Worm (Caenorhabditis elegans) whole organism, dauer: ENCODE measurements around the gene srw-36.
"Not testable (repeated sequence)": the region's sequence is repeated elsewhere in the genome, so short reads cannot be mapped to it uniquely, and the experiment has no call there.

ENCODE experiments used
- unc-62 ChIP-seq: sonication (generic microtip); optimal IDR thresholded peaks from 2 replicates; lab custom pipeline; 2017; ENCODE audit warnings: missing biosample characterization, missing genetic modification reagents, missing genetic modification characterization

The srw-36 gene

DNA sequence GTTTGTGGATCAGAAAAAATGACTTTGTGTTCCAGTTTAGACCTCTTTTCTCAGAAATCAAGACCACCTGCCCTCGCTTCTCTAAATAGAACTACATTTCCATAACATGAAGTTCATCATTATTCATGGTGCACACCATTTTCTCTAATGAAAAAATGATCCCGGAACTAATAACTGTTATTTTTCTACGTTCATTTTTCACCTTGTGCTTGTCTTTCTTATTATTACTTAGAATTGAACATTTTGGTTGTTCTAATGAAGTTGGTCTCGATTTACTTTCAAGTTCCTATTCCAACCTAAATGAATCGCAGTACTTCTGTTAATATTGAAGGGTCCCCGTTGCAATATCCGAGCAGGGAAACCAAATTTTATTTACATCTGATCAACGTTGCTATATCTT lies at the start of gene srw-36:
Gene srw-36, plus strand, starts transcription at position 301 of the 400 bp plus-strand sequence.
- no peak for TF ChIP-seq unc-62

DNA sequence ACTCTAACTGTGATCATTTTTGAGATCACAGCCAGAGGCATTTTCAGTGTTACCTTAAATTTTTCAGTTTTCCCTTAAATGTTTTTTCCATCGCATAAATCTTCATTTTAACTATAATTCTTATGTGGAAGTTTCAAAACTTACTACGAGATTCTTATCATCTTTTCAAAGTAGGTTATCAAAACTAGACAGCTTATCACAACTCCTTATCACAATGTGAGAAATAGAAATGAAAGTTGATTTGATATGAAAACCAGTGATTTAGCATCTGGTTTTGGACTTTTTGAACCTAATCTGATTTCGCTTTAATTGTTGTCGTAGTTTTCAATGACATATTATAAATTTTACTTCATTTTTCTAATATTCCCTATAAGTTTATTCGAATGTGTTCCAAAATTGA lies 47.1 kb upstream of the srw-36 start, which contains the start of gene mltn-11:
Gene mltn-11, plus strand, starts transcription at position 276 of the 400 bp plus-strand sequence.
- no peak for TF ChIP-seq unc-62

DNA sequence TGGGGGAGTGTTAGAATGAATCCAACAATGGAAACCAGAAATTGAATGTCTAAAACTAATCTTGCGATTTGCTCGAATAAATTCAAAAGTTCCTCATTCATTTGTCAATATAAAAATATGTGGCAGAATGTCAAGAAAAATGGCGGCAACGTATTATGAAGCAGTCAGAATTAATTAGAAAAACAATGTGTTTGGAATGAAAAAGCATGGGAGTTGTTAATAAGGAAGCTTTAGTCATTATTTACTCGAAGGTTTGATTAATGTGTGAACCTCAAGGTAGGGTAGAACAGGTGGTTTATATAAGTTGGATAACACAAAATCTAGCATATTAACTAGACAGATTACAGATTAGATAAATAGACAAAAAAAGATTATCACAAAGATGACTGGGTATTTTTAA lies 44.8 kb upstream of the srw-36 start, which contains the start of gene srw-76:
Gene srw-76, minus strand, starts transcription at position 101 of the 400 bp plus-strand sequence.
- no peak for TF ChIP-seq unc-62

DNA sequence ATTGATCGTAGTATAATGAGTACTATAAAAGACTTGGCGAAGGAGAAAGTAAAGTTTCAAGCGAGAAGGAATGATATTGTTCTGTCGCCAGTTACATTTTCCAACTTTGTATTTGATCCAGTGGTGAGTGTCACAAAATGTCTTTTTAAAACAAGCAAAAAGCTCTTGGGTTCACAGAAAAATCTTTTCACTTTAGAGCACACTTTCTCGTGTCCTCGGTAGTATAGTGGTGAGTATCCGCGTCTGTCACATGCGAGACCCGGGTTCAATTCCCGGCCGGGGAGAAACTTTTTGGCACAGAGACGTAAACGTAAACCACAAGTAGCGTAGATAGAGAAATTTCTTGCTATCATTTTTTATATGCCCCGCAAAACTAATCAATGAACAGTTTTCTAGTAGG lies 42.6 kb upstream of the srw-36 start:
- TF ChIP-seq unc-62: no peak

DNA sequence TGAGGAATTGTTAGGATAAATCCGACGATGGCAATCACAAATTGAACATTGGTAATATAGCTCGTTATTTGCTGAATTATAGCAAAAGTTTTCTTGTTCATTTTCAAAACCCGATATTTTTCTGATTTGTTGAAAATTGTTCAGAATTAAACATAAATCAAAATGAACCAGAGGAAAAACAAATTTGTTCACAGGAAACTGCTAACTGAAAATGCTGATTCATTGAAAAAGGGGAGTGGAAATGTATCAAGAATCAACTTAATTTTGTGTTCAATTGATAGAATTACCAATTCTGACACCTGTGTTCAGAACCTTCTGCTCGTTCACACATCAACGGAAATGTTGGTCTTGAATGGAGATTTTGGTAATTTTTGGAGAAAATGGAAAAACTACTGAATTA lies 39.4 kb upstream of the srw-36 start, which contains the start of gene srw-77:
Gene srw-77, minus strand, starts transcription at position 101 of the 400 bp plus-strand sequence.
- no peak for TF ChIP-seq unc-62

DNA sequence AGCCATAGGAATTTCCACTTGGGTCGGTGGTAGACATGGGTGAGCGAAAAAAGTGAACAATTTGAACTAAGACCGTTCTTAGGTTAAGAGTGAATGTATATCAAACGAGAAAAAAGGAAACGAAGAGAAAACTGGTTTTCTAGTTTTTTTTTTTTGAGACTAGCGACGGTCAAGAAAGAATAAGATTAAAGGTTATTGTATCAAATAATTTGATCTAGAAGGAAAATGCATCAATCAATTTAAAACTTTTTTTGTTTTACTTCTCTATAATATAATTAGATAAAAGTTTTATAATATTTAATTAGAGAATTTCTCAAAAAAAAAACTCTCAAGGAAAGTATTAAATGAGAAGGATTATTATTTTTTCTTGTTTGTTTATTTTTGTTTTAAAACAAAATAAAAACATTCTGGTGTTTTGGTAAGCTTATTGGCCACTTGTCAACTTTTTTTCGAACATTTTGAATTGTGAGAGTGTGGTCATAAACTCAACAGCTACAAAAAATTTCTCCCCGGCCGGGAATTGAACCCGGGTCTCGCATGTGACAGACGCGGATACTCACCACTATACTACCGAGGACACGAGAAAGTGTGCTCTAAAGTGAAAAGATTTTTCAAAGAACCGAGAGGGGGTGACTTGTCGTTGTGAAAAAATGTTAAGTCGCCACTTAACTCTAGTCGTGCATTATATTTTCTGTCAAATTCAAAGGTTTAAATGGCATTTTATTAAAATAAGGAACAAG lies 37.6 kb upstream of the srw-36 start, which contains the start of gene W06G6.17:
Gene W06G6.17, minus strand, starts transcription at position 51 of the 740 bp plus-strand sequence.
- TF ChIP-seq unc-62: no peak

DNA sequence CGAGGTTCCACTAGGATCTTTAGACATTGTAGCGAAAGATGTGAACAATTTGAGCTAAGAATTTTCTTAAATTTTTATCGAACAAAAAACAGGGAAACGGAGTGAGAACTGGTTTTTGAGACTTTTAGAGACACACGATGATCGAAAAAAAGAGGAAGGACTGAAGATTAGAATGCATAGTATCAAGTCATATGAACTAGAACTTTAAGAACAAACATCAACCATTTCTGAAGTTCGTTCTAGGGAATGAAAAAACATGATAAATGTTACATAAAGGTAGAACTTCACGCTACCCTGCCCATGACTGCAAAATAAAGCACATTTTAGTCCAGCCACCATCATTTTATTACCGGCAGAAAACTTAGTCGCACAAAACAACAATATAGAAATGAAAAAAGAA lies 36.6 kb upstream of the srw-36 start, which contains the start of gene W06G6.9:
Gene W06G6.9, minus strand, starts transcription at position 101 of the 400 bp plus-strand sequence.
- no peak for TF ChIP-seq unc-62

DNA sequence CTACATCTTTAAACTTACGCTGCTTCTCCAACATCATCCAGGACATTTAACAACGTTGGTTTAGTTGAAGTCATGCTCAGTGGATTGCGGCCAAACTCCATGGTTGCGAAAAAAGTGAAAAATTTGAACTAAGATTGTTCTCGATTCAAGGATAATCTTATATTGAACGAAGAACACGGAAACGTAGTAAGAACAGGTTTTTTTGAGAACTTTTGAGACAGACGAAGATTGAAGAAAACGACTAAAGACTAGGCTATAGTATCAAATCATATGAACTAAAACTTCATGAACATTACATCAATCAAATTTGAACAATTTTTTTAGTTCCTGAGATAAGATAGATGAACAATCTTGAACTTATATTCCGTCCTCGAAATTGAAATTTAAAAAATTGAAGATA lies 35.9 kb upstream of the srw-36 start, which contains the start of gene W06G6.10:
Gene W06G6.10, minus strand, starts transcription at position 101 of the 400 bp plus-strand sequence.
- no peak for TF ChIP-seq unc-62

DNA sequence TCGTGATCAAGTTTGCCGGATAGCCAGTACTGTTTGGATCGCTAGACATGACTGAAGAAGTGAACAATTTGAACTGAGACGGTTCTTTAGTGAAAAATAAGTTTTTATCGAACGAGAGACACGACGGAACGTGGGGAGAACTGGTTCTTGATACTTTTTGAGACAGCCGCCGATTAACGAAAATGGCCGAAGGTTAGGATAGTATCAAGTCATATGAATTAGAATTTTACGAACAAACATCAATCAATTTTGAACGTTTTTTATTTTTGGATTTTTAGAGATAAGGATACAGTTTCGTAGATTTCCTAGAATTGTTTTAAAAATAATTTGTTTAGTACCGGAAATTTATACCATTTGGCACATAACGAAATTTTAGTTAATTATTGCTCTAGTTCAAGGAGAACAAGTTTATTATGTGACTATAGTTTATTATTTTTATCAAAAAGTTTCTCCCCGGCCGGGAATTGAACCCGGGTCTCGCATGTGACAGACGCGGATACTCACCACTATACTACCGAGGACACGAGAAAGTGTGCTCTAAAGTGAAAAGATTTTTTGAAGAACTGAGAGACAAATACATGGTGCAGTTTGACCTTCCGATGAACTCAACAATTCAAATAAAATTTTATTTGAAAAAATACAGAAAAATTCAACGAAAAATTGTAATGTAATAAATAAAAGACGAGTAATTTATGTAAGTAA lies 34.5 kb upstream of the srw-36 start, which contains the start of gene W06G6.20:
Gene W06G6.20, minus strand, starts transcription at position 51 of the 702 bp plus-strand sequence.
- no peak for TF ChIP-seq unc-62

DNA sequence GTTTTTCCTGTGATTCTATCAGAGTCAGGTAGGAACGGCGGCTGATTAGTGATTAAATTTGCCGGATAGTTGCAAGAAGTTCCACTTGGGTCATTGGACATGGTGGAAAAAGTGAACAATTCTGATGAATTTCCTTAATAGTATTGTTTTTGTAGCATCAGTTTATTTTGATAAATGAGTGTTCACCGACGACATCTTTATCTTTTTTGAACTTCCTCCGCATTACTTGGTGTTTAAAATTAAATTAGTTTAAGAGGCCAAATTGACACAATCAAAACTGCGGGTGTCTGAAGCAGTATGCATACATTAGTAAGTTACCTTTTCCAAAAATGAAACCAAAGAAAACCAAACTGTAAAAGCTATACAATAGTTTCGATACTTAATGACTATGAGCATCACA lies 33.8 kb upstream of the srw-36 start, which contains the start of gene W06G6.11:
Gene W06G6.11, minus strand, starts transcription at position 101 of the 400 bp plus-strand sequence.
- not testable (repeated sequence) for TF ChIP-seq unc-62

DNA sequence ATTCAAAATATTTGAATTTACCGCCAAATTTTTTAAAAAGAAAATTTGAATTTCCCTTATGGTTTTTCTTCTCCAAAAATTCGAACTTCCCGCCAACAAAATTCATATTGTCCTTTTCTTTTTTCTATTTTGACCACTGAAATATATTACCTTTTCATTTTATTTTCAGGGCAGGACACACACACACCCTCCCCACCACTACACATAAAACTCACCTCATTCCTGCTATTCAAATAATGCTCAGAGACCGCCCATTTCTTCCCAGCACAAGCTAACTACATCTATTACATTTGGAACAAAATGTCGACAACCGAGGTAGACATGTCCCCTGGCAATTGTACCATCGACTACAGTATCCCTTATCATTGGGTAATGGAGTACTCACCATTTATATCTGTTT lies 28.7 kb upstream of the srw-36 start, which contains the start of gene W06G6.15:
Gene W06G6.15, plus strand, starts transcription at position 301 of the 400 bp plus-strand sequence.
- TF ChIP-seq unc-62: not testable (repeated sequence)

DNA sequence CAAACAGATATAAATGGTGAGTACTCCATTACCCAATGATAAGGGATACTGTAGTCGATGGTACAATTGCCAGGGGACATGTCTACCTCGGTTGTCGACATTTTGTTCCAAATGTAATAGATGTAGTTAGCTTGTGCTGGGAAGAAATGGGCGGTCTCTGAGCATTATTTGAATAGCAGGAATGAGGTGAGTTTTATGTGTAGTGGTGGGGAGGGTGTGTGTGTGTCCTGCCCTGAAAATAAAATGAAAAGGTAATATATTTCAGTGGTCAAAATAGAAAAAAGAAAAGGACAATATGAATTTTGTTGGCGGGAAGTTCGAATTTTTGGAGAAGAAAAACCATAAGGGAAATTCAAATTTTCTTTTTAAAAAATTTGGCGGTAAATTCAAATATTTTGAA lies 22.2 kb upstream of the srw-36 start, which contains the start of gene Y70C5B.2:
Gene Y70C5B.2, minus strand, starts transcription at position 101 of the 400 bp plus-strand sequence.
- TF ChIP-seq unc-62: not testable (repeated sequence)

DNA sequence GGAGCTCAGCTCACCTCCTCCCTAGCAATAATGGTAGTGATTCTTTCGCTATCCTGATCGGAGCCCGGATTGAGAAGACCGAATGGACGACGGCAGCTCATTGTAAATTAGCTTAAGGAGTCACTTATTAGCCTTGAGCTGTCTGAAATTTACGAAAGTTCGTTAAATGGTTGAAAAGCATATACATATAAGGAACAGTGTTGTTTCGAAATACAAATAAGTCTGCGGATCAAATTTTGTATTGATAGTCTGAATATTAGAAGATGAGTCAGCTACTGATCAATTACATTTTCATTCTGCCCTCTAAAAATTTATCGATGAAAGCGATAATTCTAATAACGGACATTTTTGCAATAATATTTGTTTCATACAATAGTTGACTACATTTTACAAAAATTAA lies 16.3 kb upstream of the srw-36 start, which contains the start of gene F14F8.14:
Gene F14F8.14, minus strand, starts transcription at position 101 of the 400 bp plus-strand sequence.
- no peak for TF ChIP-seq unc-62

DNA sequence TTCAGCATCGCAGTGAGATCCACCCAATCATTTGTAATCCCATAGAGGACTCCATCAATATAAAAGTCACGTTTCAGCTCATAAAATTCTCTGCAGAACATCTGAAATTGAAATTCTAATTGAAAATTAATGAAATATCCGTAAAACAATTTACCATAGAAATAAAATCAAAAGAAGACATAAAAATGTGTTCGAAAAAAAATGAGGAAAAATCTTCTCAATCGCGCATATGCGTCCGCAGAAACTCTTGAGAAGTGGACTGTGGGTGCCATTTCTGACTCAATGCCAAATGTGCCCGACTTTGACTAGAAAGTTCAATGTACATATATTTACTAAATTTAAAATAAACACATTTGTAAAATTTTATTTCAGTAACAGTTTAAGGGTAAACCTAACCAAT lies 14.5 kb upstream of the srw-36 start, which contains the start of gene F14F8.9:
Gene F14F8.9, minus strand, starts transcription at position 101 of the 400 bp plus-strand sequence.
- TF ChIP-seq unc-62: no peak

DNA sequence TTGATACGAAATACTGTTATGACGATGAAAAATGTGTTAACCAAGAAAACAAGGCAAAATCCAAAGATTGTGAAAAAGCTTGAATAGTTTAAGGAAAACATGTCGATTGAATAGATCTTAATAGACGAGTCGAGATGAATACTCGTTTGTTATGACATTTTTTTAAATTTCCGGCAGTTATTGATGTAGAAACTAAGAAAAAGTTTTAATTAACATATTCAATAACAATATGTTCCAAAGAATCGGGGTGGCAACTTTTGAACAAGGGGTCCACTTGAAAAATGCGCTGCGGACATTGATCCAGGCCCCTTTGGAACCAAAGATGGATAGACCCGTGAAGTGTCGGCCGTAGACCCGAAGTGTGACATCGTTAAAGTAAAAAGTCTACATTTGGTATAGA lies 11.8 kb upstream of the srw-36 start, which contains the start of gene str-61:
Gene str-61, minus strand, starts transcription at position 101 of the 400 bp plus-strand sequence.
- TF ChIP-seq unc-62: no peak

DNA sequence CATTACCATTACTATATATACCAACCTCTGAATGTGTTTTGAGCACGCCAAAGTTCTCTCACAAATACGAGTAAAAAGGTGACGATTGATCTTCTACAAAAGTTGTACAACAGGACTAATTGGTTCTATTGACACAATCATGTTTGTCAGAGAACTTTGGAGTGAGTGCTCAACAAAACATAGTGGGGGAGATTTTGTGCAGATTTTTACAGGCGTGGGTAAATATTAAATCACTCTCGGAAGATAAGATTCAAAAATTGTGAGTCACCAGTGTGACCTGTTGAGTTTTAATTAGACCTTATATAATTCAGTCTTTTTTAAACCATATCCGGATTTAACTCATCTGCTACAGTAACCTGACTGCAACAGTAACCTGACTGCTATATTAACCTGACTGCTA lies 10.8 kb upstream of the srw-36 start, which contains the start of gene F14F8.8:
Gene F14F8.8, minus strand, starts transcription at position 101 of the 400 bp plus-strand sequence.
- no peak for TF ChIP-seq unc-62
